Fruit fly (Drosophila melanogaster): ENCODE results near the gene CG18628.

The CG18628 gene

dm6 chr3L:10660744-10661589 is 21.4 kb downstream of the CG18628 start, which contains the start of the genes CG32066 and CG8003 (continued):
- TF ChIP-seq aop (GFP tag; IDR thresholded peaks at IDR 0.05) (no peak), CG18619 (GFP tag; optimal IDR thresholded peaks at IDR 0.05) (peak; percentile 5), shn (GFP tag; optimal IDR thresholded peaks at IDR 0.05) (no peak), dan (GFP tag; IDR thresholded peaks at IDR 0.05) (no peak), Ssrp (tag; optimal IDR thresholded peaks at IDR 0.05) (peak; percentile 22), row (GFP tag; IDR thresholded peaks at IDR 0.05) (peak; percentile 82), psq (GFP tag; optimal IDR thresholded peaks at IDR 0.05) (no peak), Ravus (GFP tag; IDR thresholded peaks at IDR 0.05) (no peak), Hmx (GFP tag; optimal IDR thresholded peaks at IDR 0.05) (no peak), tup (GFP tag; optimal IDR thresholded peaks at IDR 0.05) (no peak), CG4730 (GFP tag; IDR thresholded peaks at IDR 0.05) (no peak), bowl (GFP tag; IDR thresholded peaks at IDR 0.05) (peak; percentile 47; the same call in 1 of the 2 replicates), az2 (GFP tag; optimal IDR thresholded peaks at IDR 0.05) (no peak), lilli (GFP tag; optimal IDR thresholded peaks at IDR 0.05) (no peak), CG7839 (tag; optimal IDR thresholded peaks at IDR 0.05) (peak; percentile 39), CG1602 (GFP tag; optimal IDR thresholded peaks at IDR 0.05) (peak; percentile 52), CG30403 (GFP tag; optimal IDR thresholded peaks at IDR 0.05) (peak; percentile 64), sug (tag; optimal IDR thresholded peaks at IDR 0.05) (peak; percentile 41), Spps (tag; optimal IDR thresholded peaks at IDR 0.05) (no peak), wdn (GFP tag; IDR thresholded peaks at IDR 0.05) (no peak), hbn (GFP tag; IDR thresholded peaks at IDR 0.05; ENCODE audit: partially characterized antibody) (peak; percentile 89), Oaz (GFP tag; IDR thresholded peaks at IDR 0.05) (no peak), CG3847 (GFP tag; IDR thresholded peaks at IDR 0.05) (peak; percentile 32; the same call in 1 of the 2 replicates), ham (GFP tag; IDR thresholded peaks at IDR 0.05) (no peak), seq (GFP tag; IDR thresholded peaks at IDR 0.05) (no peak), zen (tag; optimal IDR thresholded peaks at IDR 0.05) (no peak), sisA (GFP tag; IDR thresholded peaks at IDR 0.05) (no peak), btn (GFP tag; optimal IDR thresholded peaks at IDR 0.05) (no peak), gt (GFP tag; IDR thresholded peaks at IDR 0.05) (no peak), HHEX (GFP tag; optimal IDR thresholded peaks at IDR 0.05) (peak; percentile 30), CoRest (tag; optimal IDR thresholded peaks at IDR 0.05) (peak; percentile 72), Dad (GFP tag; optimal IDR thresholded peaks at IDR 0.05) (no peak), bab2 (GFP tag; optimal IDR thresholded peaks at IDR 0.05) (no peak), Bteb2 (GFP tag; optimal IDR thresholded peaks at IDR 0.05) (no peak), gro (GFP tag; optimal IDR thresholded peaks at IDR 0.05) (peak; percentile 57), corto (GFP tag; optimal IDR thresholded peaks at IDR 0.05) (no peak), bigmax (GFP tag; optimal IDR thresholded peaks at IDR 0.05) (no peak), CG6765 (GFP tag; optimal IDR thresholded peaks at IDR 0.05) (peak; percentile 50), Dip2 (GFP tag; IDR thresholded peaks at IDR 0.05) (no peak), CG31388 (GFP tag; optimal IDR thresholded peaks at IDR 0.05) (no peak), CG3281 (GFP tag; optimal IDR thresholded peaks at IDR 0.05) (peak; percentile 43), CG1529 (GFP tag; optimal IDR thresholded peaks at IDR 0.05) (peak; percentile 28), Aef1 (GFP tag; IDR thresholded peaks at IDR 0.05) (peak; percentile 65), dati (GFP tag; IDR thresholded peaks at IDR 0.05) (no peak), trem (tag; optimal IDR thresholded peaks at IDR 0.05) (peak; percentile 50), org-1 (GFP tag; optimal IDR thresholded peaks at IDR 0.05) (no peak), abd-A (tag; optimal IDR thresholded peaks at IDR 0.05) (peak; percentile 24), ci (GFP tag; IDR thresholded peaks at IDR 0.05) (peak; percentile 62; the same call in 2 of the 3 replicates), CG4617 (GFP tag; optimal IDR thresholded peaks at IDR 0.05; ENCODE audit: borderline replicate concordance) (peak; percentile 10), Adf1 (GFP tag; IDR thresholded peaks at IDR 0.05) (no peak), CG8765 (GFP tag; IDR thresholded peaks at IDR 0.05) (no peak)
